Worm (Caenorhabditis elegans): ENCODE results near the gene Y17G7B.17.
A peak's percentile ranks its signal among the peaks of the same experiment; 100 is the strongest.

The Y17G7B.17 gene

ce11 chrII:12099889-12100288 is at the start of gene Y17G7B.17:
TSS of gene Y17G7B.17 (minus strand) at chrII:12099989.
- TF ChIP-seq him-1 (tag; optimal IDR thresholded peaks at IDR 0.05) (no peak), dao-5 (tag; optimal IDR thresholded peaks at IDR 0.05) (no peak), W03F9.2 (tag; optimal IDR thresholded peaks at IDR 0.05) (peak; percentile 17)

ce11 chrII:12147331-12147730 is 47.5 kb upstream of the Y17G7B.17 start, which contains the start of gene Y57A10A.2:
TSS of gene Y57A10A.2 (plus strand) at chrII:12147631.
- TF ChIP-seq W03F9.2 (tag; optimal IDR thresholded peaks at IDR 0.05) (no peak), dao-5 (tag; optimal IDR thresholded peaks at IDR 0.05) (no peak), him-1 (tag; optimal IDR thresholded peaks at IDR 0.05) (no peak)

ce11 chrII:12143558-12143957 is 43.8 kb upstream of the Y17G7B.17 start:
- TF ChIP-seq him-1 (tag; optimal IDR thresholded peaks at IDR 0.05) (no peak), dao-5 (tag; optimal IDR thresholded peaks at IDR 0.05) (no peak), W03F9.2 (tag; optimal IDR thresholded peaks at IDR 0.05) (no peak)

- no peak for TF ChIP-seq W03F9.2 (tag; optimal IDR thresholded peaks at IDR 0.05)
- TF ChIP-seq him-1 (tag; optimal IDR thresholded peaks at IDR 0.05) = no peak
- no peak for TF ChIP-seq dao-5 (tag; optimal IDR thresholded peaks at IDR 0.05)
These were observed 38.2 kb upstream of the Y17G7B.17 start for ce11 chrII:12137983-12138382.

ce11 chrII:12130868-12131267 is 31.1 kb upstream of the Y17G7B.17 start, which contains the start of gene set-24:
TSS of gene set-24 (minus strand) at chrII:12130968.
- TF ChIP-seq him-1 (tag; optimal IDR thresholded peaks at IDR 0.05) (no peak), W03F9.2 (tag; optimal IDR thresholded peaks at IDR 0.05) (no peak), dao-5 (tag; optimal IDR thresholded peaks at IDR 0.05) (no peak)

ce11 chrII:12130393-12130792 is 30.6 kb upstream of the Y17G7B.17 start:
- no peak for TF ChIP-seq him-1 (tag; optimal IDR thresholded peaks at IDR 0.05)
- no peak for TF ChIP-seq W03F9.2 (tag; optimal IDR thresholded peaks at IDR 0.05)
- TF ChIP-seq dao-5 (tag; optimal IDR thresholded peaks at IDR 0.05) = no peak

ce11 chrII:12110997-12111396 is 11.2 kb upstream of the Y17G7B.17 start:
- TF ChIP-seq W03F9.2 (tag; optimal IDR thresholded peaks at IDR 0.05) = no peak
- TF ChIP-seq him-1 (tag; optimal IDR thresholded peaks at IDR 0.05) = no peak
- TF ChIP-seq dao-5 (tag; optimal IDR thresholded peaks at IDR 0.05) = no peak

- TF ChIP-seq dao-5 (tag; optimal IDR thresholded peaks at IDR 0.05) = no peak
- no peak for TF ChIP-seq him-1 (tag; optimal IDR thresholded peaks at IDR 0.05)
- no peak for TF ChIP-seq W03F9.2 (tag; optimal IDR thresholded peaks at IDR 0.05)
These were observed 9.1 kb upstream of the Y17G7B.17 start for ce11 chrII:12108843-12109242.

- TF ChIP-seq him-1 (tag; optimal IDR thresholded peaks at IDR 0.05) = peak; percentile 35
- peak; percentile 54 for TF ChIP-seq W03F9.2 (tag; optimal IDR thresholded peaks at IDR 0.05)
- TF ChIP-seq dao-5 (tag; optimal IDR thresholded peaks at IDR 0.05) = no peak
These were observed 8.1 kb upstream of the Y17G7B.17 start, which contains the start of gene Y17G7B.18 for ce11 chrII:12107840-12108239. TSS of gene Y17G7B.18 (minus strand) at chrII:12107857.

- TF ChIP-seq W03F9.2 (tag; optimal IDR thresholded peaks at IDR 0.05) (peak; percentile 93), dao-5 (tag; optimal IDR thresholded peaks at IDR 0.05) (no peak), him-1 (tag; optimal IDR thresholded peaks at IDR 0.05) (peak; percentile 25)
These were observed 2.6 kb upstream of the Y17G7B.17 start for ce11 chrII:12102365-12102764.

- no peak for TF ChIP-seq W03F9.2 (tag; optimal IDR thresholded peaks at IDR 0.05)
- TF ChIP-seq dao-5 (tag; optimal IDR thresholded peaks at IDR 0.05) = no peak
- TF ChIP-seq him-1 (tag; optimal IDR thresholded peaks at IDR 0.05) = no peak
These were observed 1.1 kb downstream of the Y17G7B.17 start for ce11 chrII:12098716-12099115.

- no peak for TF ChIP-seq W03F9.2 (tag; optimal IDR thresholded peaks at IDR 0.05)
- no peak for TF ChIP-seq him-1 (tag; optimal IDR thresholded peaks at IDR 0.05)
- TF ChIP-seq dao-5 (tag; optimal IDR thresholded peaks at IDR 0.05) = no peak
These were observed 4.8 kb downstream of the Y17G7B.17 start for ce11 chrII:12095022-12095421.

ce11 chrII:12089616-12090215 is 10.1 kb downstream of the Y17G7B.17 start:
- TF ChIP-seq W03F9.2 (tag; optimal IDR thresholded peaks at IDR 0.05) (peak; percentile 15), dao-5 (tag; optimal IDR thresholded peaks at IDR 0.05) (no peak)

- TF ChIP-seq dao-5 (tag; optimal IDR thresholded peaks at IDR 0.05) = no peak
- TF ChIP-seq him-1 (tag; optimal IDR thresholded peaks at IDR 0.05) = no peak
- TF ChIP-seq W03F9.2 (tag; optimal IDR thresholded peaks at IDR 0.05) = no peak
These were observed 11.0 kb downstream of the Y17G7B.17 start, which contains the start of gene cnt-1 for ce11 chrII:12088833-12089232. TSS of gene cnt-1 (minus strand) at chrII:12088868.

ce11 chrII:12081454-12081853 is 18.3 kb downstream of the Y17G7B.17 start:
- no peak for TF ChIP-seq dao-5 (tag; optimal IDR thresholded peaks at IDR 0.05)
- no peak for TF ChIP-seq him-1 (tag; optimal IDR thresholded peaks at IDR 0.05)
- TF ChIP-seq W03F9.2 (tag; optimal IDR thresholded peaks at IDR 0.05) = no peak
